Fruit fly (Drosophila melanogaster) whole organism, embryonic: ENCODE data around the gene CG42399.

Experiments
- BEAF-32 ChIP-seq: fragments of 200-800 bp; sonication (Bioruptor generic); optimal IDR thresholded peaks from 3 replicates; lab custom pipeline; 2017; ENCODE audit warnings: missing biosample characterization, missing genetic modification characterization, mild to moderate bottlenecking, moderate library complexity, missing genetic modification reagents
- Bdp1 ChIP-seq: fragments of 200-800 bp; sonication (Bioruptor generic); optimal IDR thresholded peaks from 3 replicates; lab custom pipeline; 2016; ENCODE audit warnings: missing biosample characterization, missing genetic modification characterization
- CG10959 ChIP-seq: fragments of 200-800 bp; sonication (Bioruptor generic); IDR thresholded peaks from 2 replicates; pipeline ENCODE4 v1.3.6; 2022; ENCODE audit warnings: missing biosample characterization, missing genetic modification characterization
- CG14667 ChIP-seq: fragments of 200-800 bp; sonication (Bioruptor generic); IDR thresholded peaks from 2 replicates; pipeline ENCODE4 v1.3.6; 2022; ENCODE audit warnings: missing biosample characterization, missing genetic modification characterization
- CG1603 ChIP-seq: fragments of 200-800 bp; sonication (Bioruptor generic); optimal IDR thresholded peaks from 2 replicates; lab custom pipeline; 2019; ENCODE audit warnings: missing biosample characterization, mild to moderate bottlenecking, missing genetic modification characterization, moderate library complexity
- CG17568 ChIP-seq: fragments of 200-800 bp; sonication (Bioruptor generic); optimal IDR thresholded peaks from 2 replicates; lab custom pipeline; 2018; ENCODE audit warnings: missing biosample characterization, mild to moderate bottlenecking, missing genetic modification characterization, moderate library complexity
- CG17612 ChIP-seq: fragments of 200-800 bp; sonication (Bioruptor generic); IDR thresholded peaks from 2 replicates; pipeline ENCODE4 v1.3.6; 2022; ENCODE audit warnings: missing biosample characterization, missing genetic modification characterization
- CG2116 ChIP-seq: fragments of 200-800 bp; sonication (Bioruptor generic); optimal IDR thresholded peaks from 3 replicates; lab custom pipeline; 2018; ENCODE audit warnings: missing biosample characterization, mild to moderate bottlenecking, missing genetic modification characterization
- CG2129 ChIP-seq: fragments of 200-800 bp; sonication (Bioruptor generic); IDR thresholded peaks from 2 replicates; pipeline ENCODE4 v1.3.6; 2022; ENCODE audit warnings: missing biosample characterization, missing genetic modification characterization; ENCODE audit not compliant: partially characterized antibody
- CG2202 ChIP-seq: fragments of 200-800 bp; sonication (Bioruptor generic); optimal IDR thresholded peaks from 2 replicates; lab custom pipeline; 2018; ENCODE audit warnings: missing biosample characterization, mild to moderate bottlenecking, missing genetic modification characterization
- CG2712 ChIP-seq: fragments of 200-800 bp; optimal IDR thresholded peaks from 3 replicates; lab custom pipeline; 2019; ENCODE audit warnings: missing biosample characterization, mild to moderate bottlenecking, missing genetic modification characterization, moderate library complexity
- CG32767 ChIP-seq: fragments of 200-800 bp; sonication (Bioruptor generic); IDR thresholded peaks from 2 replicates; pipeline ENCODE4 v1.3.6; 2022; ENCODE audit warnings: missing biosample characterization, missing genetic modification characterization
- CG4707 ChIP-seq: fragments of 200-800 bp; sonication (Bioruptor generic); optimal IDR thresholded peaks from 2 replicates; lab custom pipeline; 2018; ENCODE audit warnings: missing biosample characterization, mild to moderate bottlenecking, missing genetic modification characterization, moderate library complexity
- CG6689 ChIP-seq: fragments of 200-800 bp; sonication (Bioruptor generic); IDR thresholded peaks from 2 replicates; pipeline ENCODE4 v1.3.6; 2022; ENCODE audit warnings: missing biosample characterization, missing genetic modification characterization
- CG6791 ChIP-seq: fragments of 200-800 bp; sonication (Bioruptor generic); IDR thresholded peaks from 3 replicates; pipeline ENCODE4 v1.3.6; 2022; ENCODE audit warnings: missing biosample characterization, missing genetic modification characterization; ENCODE audit not compliant: partially characterized antibody
- CG7556 ChIP-seq: fragments of 200-800 bp; sonication (Bioruptor generic); optimal IDR thresholded peaks from 2 replicates; lab custom pipeline; 2017; ENCODE audit warnings: missing biosample characterization, mild to moderate bottlenecking, missing genetic modification characterization
- CG7786 ChIP-seq: fragments of 200-800 bp; sonication (Bioruptor generic); optimal IDR thresholded peaks from 2 replicates; lab custom pipeline; 2016; ENCODE audit warnings: missing biosample characterization, missing genetic modification characterization
- CG7963 ChIP-seq: fragments of 200-800 bp; sonication (Bioruptor generic); IDR thresholded peaks from 3 replicates; pipeline ENCODE4 v1.3.6; 2022; ENCODE audit warnings: missing biosample characterization, missing genetic modification characterization; ENCODE audit not compliant: partially characterized antibody
- CHES-1-like ChIP-seq: fragments of 200-800 bp; sonication (Bioruptor generic); optimal IDR thresholded peaks from 2 replicates; lab custom pipeline; 2016; ENCODE audit warnings: missing biosample characterization, missing genetic modification characterization
- CoRest ChIP-seq: fragments of 200-800 bp; sonication (Bioruptor generic); optimal IDR thresholded peaks from 3 replicates; lab custom pipeline; 2018; ENCODE audit warnings: missing biosample characterization, mild to moderate bottlenecking, missing genetic modification characterization, moderate library complexity
- Dref ChIP-seq: fragments of 200-800 bp; sonication (Bioruptor generic); IDR thresholded peaks from 2 replicates; pipeline ENCODE4 v1.3.6; 2022; ENCODE audit warnings: missing biosample characterization, missing genetic modification characterization
- E2f1 ChIP-seq: fragments of 200-800 bp; sonication (Bioruptor generic); IDR thresholded peaks from 2 replicates; pipeline ENCODE4 v1.3.6; 2022; ENCODE audit warnings: missing biosample characterization, missing genetic modification characterization
- Elba2 ChIP-seq: fragments of 200-800 bp; sonication (Bioruptor generic); optimal IDR thresholded peaks from 3 replicates; lab custom pipeline; 2016; ENCODE audit warnings: missing biosample characterization, missing genetic modification characterization
- Gug ChIP-seq: fragments of 200-800 bp; sonication (Bioruptor generic); IDR thresholded peaks from 4 replicates; pipeline ENCODE4 v1.3.6; 2022; ENCODE audit warnings: missing biosample characterization, missing genetic modification characterization
- Hand ChIP-seq: fragments of 200-800 bp; sonication (Bioruptor generic); optimal IDR thresholded peaks from 2 replicates; lab custom pipeline; 2017; ENCODE audit warnings: mild to moderate bottlenecking, missing biosample characterization, missing genetic modification reagents, missing genetic modification characterization
- Kr ChIP-seq: fragments of 200-800 bp; sonication (Bioruptor generic); optimal IDR thresholded peaks from 2 replicates; lab custom pipeline; 2017; ENCODE audit warnings: missing biosample characterization, mild to moderate bottlenecking, missing genetic modification characterization
- NFAT ChIP-seq: fragments of 200-800 bp; sonication (Bioruptor generic); IDR thresholded peaks from 2 replicates; pipeline ENCODE4 v1.3.6; 2022; ENCODE audit warnings: missing biosample characterization, missing genetic modification characterization
- Ptx1 ChIP-seq: fragments of 200-800 bp; sonication (Bioruptor generic); IDR thresholded peaks from 2 replicates; pipeline ENCODE4 v1.3.6; 2022; ENCODE audit warnings: missing biosample characterization, missing genetic modification characterization
- Tbp ChIP-seq: fragments of >200 bp; optimal IDR thresholded peaks from 2 replicates; lab custom pipeline; 2018; ENCODE audit warnings: missing biosample characterization, missing genetic modification characterization
- Xrp1 ChIP-seq: fragments of 200-800 bp; sonication (Bioruptor generic); IDR thresholded peaks from 2 replicates; pipeline ENCODE4 v1.3.6; 2022; ENCODE audit warnings: missing biosample characterization, missing genetic modification characterization
- ac ChIP-seq: fragments of 200-800 bp; sonication (Bioruptor generic); optimal IDR thresholded peaks from 3 replicates; lab custom pipeline; 2017; ENCODE audit warnings: missing biosample characterization, mild to moderate bottlenecking, missing genetic modification characterization
- al ChIP-seq: fragments of 200-800 bp; sonication (Bioruptor generic); IDR thresholded peaks from 2 replicates; pipeline ENCODE4 v1.3.6; 2022; ENCODE audit warnings: missing biosample characterization, missing genetic modification characterization
- az2 ChIP-seq: fragments of 200-800 bp; sonication (Bioruptor generic); optimal IDR thresholded peaks from 3 replicates; lab custom pipeline; 2016; ENCODE audit warnings: missing biosample characterization, missing genetic modification characterization
- cas ChIP-seq: fragments of 200-800 bp; sonication (Bioruptor generic); IDR thresholded peaks from 2 replicates; pipeline ENCODE4 v1.3.6; 2022; ENCODE audit warnings: missing biosample characterization, missing genetic modification characterization
- crp ChIP-seq, 2 experiments: fragments of 200-800 bp; sonication (Bioruptor generic); optimal IDR thresholded peaks; 2 replicates in 1 of 2; 3 replicates in 1 of 2; lab custom pipeline; 2017; ENCODE audit warnings: missing biosample characterization in 2 of 2, missing genetic modification characterization in 2 of 2, mild to moderate bottlenecking in 1 of 2, moderate library complexity in 1 of 2
- dm ChIP-seq: fragments of 200-800 bp; sonication (Bioruptor generic); optimal IDR thresholded peaks from 3 replicates; lab custom pipeline; 2016; ENCODE audit warnings: missing biosample characterization, missing genetic modification characterization
- dmrt11E ChIP-seq: fragments of 200-800 bp; sonication (Bioruptor generic); optimal IDR thresholded peaks from 3 replicates; lab custom pipeline; 2018; ENCODE audit warnings: missing biosample characterization, mild to moderate bottlenecking, missing genetic modification characterization, moderate library complexity
- dmrt99B ChIP-seq: fragments of 200-800 bp; sonication (Bioruptor generic); optimal IDR thresholded peaks from 2 replicates; lab custom pipeline; 2018; ENCODE audit warnings: missing biosample characterization, mild to moderate bottlenecking, missing genetic modification characterization, moderate library complexity
- dysf ChIP-seq: fragments of 200-800 bp; sonication (Bioruptor generic); IDR thresholded peaks from 3 replicates; pipeline ENCODE4 v1.3.6; 2022; ENCODE audit warnings: missing biosample characterization, missing genetic modification characterization
- fd64A ChIP-seq: fragments of 200-800 bp; sonication (Bioruptor generic); optimal IDR thresholded peaks from 3 replicates; lab custom pipeline; 2018; ENCODE audit warnings: missing biosample characterization, mild to moderate bottlenecking, missing genetic modification characterization
- mld ChIP-seq: fragments of 200-800 bp; sonication (Bioruptor generic); IDR thresholded peaks from 3 replicates; pipeline ENCODE4 v1.3.6; 2022; ENCODE audit warnings: missing biosample characterization, missing genetic modification characterization; ENCODE audit not compliant: partially characterized antibody
- nau ChIP-seq: fragments of 200-800 bp; sonication (Bioruptor generic); optimal IDR thresholded peaks from 3 replicates; lab custom pipeline; 2017; ENCODE audit warnings: missing biosample characterization, mild to moderate bottlenecking, missing genetic modification characterization, missing genetic modification reagents
- p53 ChIP-seq: fragments of 200-800 bp; sonication (Bioruptor generic); optimal IDR thresholded peaks from 2 replicates; lab custom pipeline; 2016; ENCODE audit warnings: missing biosample characterization, missing genetic modification characterization
- salm ChIP-seq: fragments of 200-800 bp; sonication (Bioruptor generic); optimal IDR thresholded peaks from 2 replicates; lab custom pipeline; 2018; ENCODE audit warnings: missing biosample characterization, mild to moderate bottlenecking, missing genetic modification characterization
- sens-2 ChIP-seq: fragments of 200-800 bp; sonication (Bioruptor generic); IDR thresholded peaks from 2 replicates; pipeline ENCODE4 v1.3.6; 2022; ENCODE audit warnings: missing biosample characterization, missing genetic modification characterization
- sima ChIP-seq: fragments of 200-800 bp; sonication (Bioruptor generic); optimal IDR thresholded peaks from 2 replicates; lab custom pipeline; 2016; ENCODE audit warnings: missing biosample characterization, missing genetic modification characterization
- sna ChIP-seq: fragments of 200-800 bp; sonication (Bioruptor generic); IDR thresholded peaks from 2 replicates; pipeline ENCODE4 v1.3.6; 2022; ENCODE audit warnings: missing biosample characterization, missing genetic modification characterization; ENCODE audit not compliant: partially characterized antibody
- trem ChIP-seq: fragments of 200-800 bp; optimal IDR thresholded peaks from 3 replicates; lab custom pipeline; 2019; ENCODE audit warnings: missing biosample characterization, mild to moderate bottlenecking, missing genetic modification characterization, moderate library complexity
- tx ChIP-seq: fragments of 200-800 bp; sonication (Bioruptor generic); optimal IDR thresholded peaks from 2 replicates; lab custom pipeline; 2016; ENCODE audit warnings: missing biosample characterization, missing genetic modification characterization
- wor ChIP-seq: fragments of 200-800 bp; sonication (Bioruptor generic); IDR thresholded peaks from 2 replicates; pipeline ENCODE4 v1.3.6; 2022; ENCODE audit warnings: missing biosample characterization, missing genetic modification characterization
- zen2 ChIP-seq: fragments of 200-800 bp; sonication (Bioruptor generic); IDR thresholded peaks from 3 replicates; pipeline ENCODE4 v1.3.6; 2022; ENCODE audit warnings: missing biosample characterization, missing genetic modification characterization; ENCODE audit not compliant: partially characterized antibody

The CG42399 gene

dm6 chr2L:114429-114828, 38.7 kb downstream of the CG42399 start, which contains the start of gene ND-15 (continued):
- TF ChIP-seq crp (GFP tag; optimal IDR thresholded peaks at IDR 0.05; lab: Kevin White, UChicago) (no peak), CHES-1-like (no peak), CG6791 (GFP tag; lab: Robert Waterston, UW) (0 out of 3 replicates have a peak, but pooled peaks have one; percentile 50), Tbp (no peak), dm (GFP tag; lab: Kevin White, UChicago) (no peak), Elba2 (no peak), zen2 (peak; percentile 46; the same call in 1 of the 3 replicates), sens-2 (GFP tag; lab: Robert Waterston, UW) (no peak), CG6689 (GFP tag; lab: Robert Waterston, UW) (no peak), sima (GFP tag; lab: Kevin White, UChicago) (no peak), tx (no peak), CG14667 (GFP tag; lab: Robert Waterston, UW) (no peak), CG2712 (tag; lab: Kevin White, UChicago) (peak; percentile 30), CG7786 (GFP tag; lab: Kevin White, UChicago) (no peak), sna (GFP tag; lab: Robert Waterston, UW) (peak; percentile 67; the same call in 1 of the 2 replicates), CG10959 (GFP tag; lab: Robert Waterston, UW) (no peak), wor (GFP tag; lab: Robert Waterston, UW) (no peak), Dref (GFP tag; lab: Robert Waterston, UW) (peak; percentile 86), mld (GFP tag; lab: Robert Waterston, UW) (peak; percentile 69; the same call in 2 of the 3 replicates), dmrt11E (tag; lab: Kevin White, UChicago) (no peak), nau (GFP tag; lab: Kevin White, UChicago) (no peak), p53 (GFP tag; lab: Kevin White, UChicago) (no peak), CG7963 (peak; percentile 43; the same call in 1 of the 3 replicates), NFAT (GFP tag; lab: Robert Waterston, UW) (no peak), CG2116 (GFP tag; lab: Kevin White, UChicago) (peak; percentile 93), CG17568 (GFP tag; lab: Kevin White, UChicago) (no peak), az2 (GFP tag; lab: Kevin White, UChicago) (no peak), Gug (GFP tag; lab: Robert Waterston, UW) (no peak), ac (GFP tag; lab: Kevin White, UChicago) (no peak), CG7556 (GFP tag; lab: Kevin White, UChicago) (no peak), cas (no peak), E2f1 (GFP tag; lab: Robert Waterston, UW) (no peak), salm (no peak), CoRest (no peak), fd64A (no peak), CG2202 (no peak), dysf (GFP tag; lab: Robert Waterston, UW) (no peak), CG4707 (GFP tag; lab: Kevin White, UChicago) (no peak), Xrp1 (GFP tag; lab: Robert Waterston, UW) (no peak), Kr (GFP tag; lab: Kevin White, UChicago) (no peak), trem (tag; lab: Kevin White, UChicago) (peak; percentile 29), Bdp1 (no peak), dmrt99B (tag; lab: Kevin White, UChicago) (no peak), Hand (GFP tag; lab: Kevin White, UChicago) (no peak), CG1603 (peak; percentile 65), CG32767 (GFP tag; lab: Robert Waterston, UW) (no peak), BEAF-32 (GFP tag; lab: Kevin White, UChicago) (peak; percentile 83), Ptx1 (GFP tag; lab: Robert Waterston, UW) (no peak), CG2129 (peak; percentile 45; the same call in 1 of the 2 replicates), CG17612 (GFP tag; lab: Robert Waterston, UW) (no peak), al (GFP tag; lab: Robert Waterston, UW) (no peak)
